Worm (Caenorhabditis elegans) whole organism, mixed stage, embryonic: ENCODE results near the gene glp-1.

ENCODE experiments used
- elt-3 ChIP-seq: fragments of 150-350 bp; optimal IDR thresholded peaks from 2 replicates; lab custom pipeline; 2014; ENCODE audit warnings: missing biosample characterization, missing genetic modification characterization
- flh-1 ChIP-seq: fragments of 200-800 bp; sonication (Bioruptor generic); optimal IDR thresholded peaks from 2 replicates; lab custom pipeline; 2018; ENCODE audit warnings: mild to moderate bottlenecking, missing genetic modification characterization, moderate library complexity, missing compliant biosample characterization
- hlh-1 ChIP-seq: fragments of 150-350 bp; optimal IDR thresholded peaks from 2 replicates; lab custom pipeline; 2014; ENCODE audit warnings: missing biosample characterization, missing genetic modification reagents, missing genetic modification characterization
- lin-13 ChIP-seq: fragments of 150-350 bp; optimal IDR thresholded peaks from 2 replicates; lab custom pipeline; 2014; ENCODE audit warnings: missing biosample characterization, missing genetic modification characterization
- mep-1 ChIP-seq: fragments of 150-350 bp; optimal IDR thresholded peaks from 2 replicates; lab custom pipeline; 2017; ENCODE audit warnings: missing biosample characterization, missing genetic modification reagents, missing genetic modification characterization, inconsistent platforms
- nhr-12 ChIP-seq: fragments of 150-350 bp; optimal IDR thresholded peaks from 2 replicates; lab custom pipeline; 2014; ENCODE audit warnings: missing biosample characterization, missing genetic modification characterization
- nhr-237 ChIP-seq: fragments of 150-350 bp; optimal IDR thresholded peaks from 2 replicates; lab custom pipeline; 2014; ENCODE audit warnings: missing biosample characterization, missing genetic modification characterization
- nhr-28 ChIP-seq: fragments of 150-350 bp; optimal IDR thresholded peaks from 2 replicates; lab custom pipeline; 2014; ENCODE audit warnings: missing biosample characterization, missing genetic modification characterization
- nhr-76 ChIP-seq: sonication (generic microtip); optimal IDR thresholded peaks from 2 replicates; lab custom pipeline; 2017; ENCODE audit warnings: missing biosample characterization, missing genetic modification characterization
- pha-4 ChIP-seq: fragments of 150-350 bp; optimal IDR thresholded peaks from 2 replicates; lab custom pipeline; 2018; ENCODE audit warnings: missing biosample characterization, missing genetic modification reagents, missing genetic modification characterization
- snpc-4 ChIP-seq: fragments of 150-350 bp; optimal IDR thresholded peaks from 2 replicates; lab custom pipeline; 2014; ENCODE audit warnings: missing biosample characterization, missing genetic modification characterization
- unc-39 ChIP-seq: fragments of 150-350 bp; optimal IDR thresholded peaks from 2 replicates; lab custom pipeline; 2014; ENCODE audit warnings: missing biosample characterization, missing genetic modification characterization
- unc-62 ChIP-seq: fragments of 150-350 bp; optimal IDR thresholded peaks from 2 replicates; lab custom pipeline; 2014; ENCODE audit warnings: missing biosample characterization, missing genetic modification reagents, missing genetic modification characterization

ce11 chrIII:9109172-9109571 lies 17.1 kb downstream of the glp-1 start, which contains the start of gene cya-1:
- TF ChIP-seq unc-39 (tag; lab: Kevin White, UChicago) (no peak), snpc-4 (tag; lab: Kevin White, UChicago) (no peak), flh-1 (GFP tag; lab: Kevin White, UChicago) (no peak), elt-3 (no peak), lin-13 (tag; lab: Kevin White, UChicago) (no peak), hlh-1 (tag; lab: Kevin White, UChicago) (no peak), unc-62 (GFP tag; lab: Kevin White, UChicago) (no peak), nhr-28 (tag; lab: Kevin White, UChicago) (no peak), nhr-237 (tag; lab: Kevin White, UChicago) (no peak), mep-1 (tag; lab: Kevin White, UChicago) (no peak), nhr-76 (tag; lab: Kevin White, UChicago) (no peak), nhr-12 (tag; lab: Kevin White, UChicago) (no peak), pha-4 (tag; lab: Kevin White, UChicago) (no peak)
